Fruit fly (Drosophila melanogaster) whole organism, embryonic: ENCODE measurements around the gene asl.

ENCODE experiments used
- CG11093 ChIP-seq: fragments of 200-800 bp; sonication (Bioruptor generic); IDR thresholded peaks from 3 replicates; pipeline ENCODE4 v1.3.6; 2022; ENCODE audit warnings: missing biosample characterization, missing genetic modification characterization
- CG11456 ChIP-seq: fragments of 200-800 bp; sonication (Bioruptor generic); IDR thresholded peaks from 3 replicates; pipeline ENCODE4 v1.3.6; 2022; ENCODE audit warnings: missing biosample characterization, missing genetic modification characterization
- CG11504 ChIP-seq: fragments of 200-800 bp; sonication (Bioruptor generic); optimal IDR thresholded peaks from 3 replicates; lab custom pipeline; 2019; ENCODE audit warnings: missing biosample characterization, mild to moderate bottlenecking, missing genetic modification characterization, moderate library complexity
- CG11723 ChIP-seq: fragments of 200-800 bp; sonication (Bioruptor generic); optimal IDR thresholded peaks from 2 replicates; lab custom pipeline; 2017; ENCODE audit warnings: missing biosample characterization, mild to moderate bottlenecking, missing genetic modification characterization
- CG12071 ChIP-seq: fragments of 200-800 bp; sonication (Bioruptor generic); optimal IDR thresholded peaks from 3 replicates; lab custom pipeline; 2018; ENCODE audit warnings: missing biosample characterization, mild to moderate bottlenecking, missing genetic modification characterization
- CG12391 ChIP-seq: fragments of 200-800 bp; sonication (Bioruptor generic); optimal IDR thresholded peaks from 3 replicates; lab custom pipeline; 2018; ENCODE audit warnings: missing biosample characterization, mild to moderate bottlenecking, missing genetic modification characterization, moderate library complexity
- CG13894 ChIP-seq: fragments of 200-800 bp; sonication (Bioruptor generic); optimal IDR thresholded peaks from 3 replicates; lab custom pipeline; 2018; ENCODE audit warnings: missing biosample characterization, mild to moderate bottlenecking, missing genetic modification characterization, moderate library complexity
- CG1529 ChIP-seq: fragments of 200-800 bp; sonication (Bioruptor generic); optimal IDR thresholded peaks from 3 replicates; lab custom pipeline; 2018; ENCODE audit warnings: missing biosample characterization, missing genetic modification characterization
- CG15601 ChIP-seq: fragments of 200-800 bp; sonication (Bioruptor generic); optimal IDR thresholded peaks from 3 replicates; lab custom pipeline; 2019; ENCODE audit warnings: missing biosample characterization, mild to moderate bottlenecking, missing genetic modification characterization, moderate library complexity
- CG1647 ChIP-seq: fragments of 200-800 bp; sonication (Bioruptor generic); optimal IDR thresholded peaks from 3 replicates; lab custom pipeline; 2016; ENCODE audit warnings: missing biosample characterization, missing genetic modification characterization
- CG16815 ChIP-seq: fragments of 200-800 bp; sonication (Bioruptor generic); optimal IDR thresholded peaks from 3 replicates; lab custom pipeline; 2017; ENCODE audit warnings: missing biosample characterization, mild to moderate bottlenecking, missing genetic modification characterization
- CG17385 ChIP-seq: fragments of 200-800 bp; sonication (Bioruptor generic); optimal IDR thresholded peaks from 3 replicates; lab custom pipeline; 2018; ENCODE audit warnings: missing biosample characterization, mild to moderate bottlenecking, missing genetic modification characterization
- CG2129 ChIP-seq: fragments of 200-800 bp; sonication (Bioruptor generic); IDR thresholded peaks from 2 replicates; pipeline ENCODE4 v1.3.6; 2022; ENCODE audit warnings: missing biosample characterization, missing genetic modification characterization; ENCODE audit not compliant: partially characterized antibody
- CG31224 ChIP-seq: fragments of 200-800 bp; sonication (Bioruptor generic); IDR thresholded peaks from 2 replicates; pipeline ENCODE4 v1.3.6; 2022; ENCODE audit warnings: missing biosample characterization, missing genetic modification characterization
- CG33557 ChIP-seq: fragments of 200-800 bp; sonication (Bioruptor generic); optimal IDR thresholded peaks from 2 replicates; lab custom pipeline; 2019; ENCODE audit warnings: missing biosample characterization, mild to moderate bottlenecking, missing genetic modification characterization, moderate library complexity
- CG3995 ChIP-seq: fragments of 200-800 bp; sonication (Bioruptor generic); optimal IDR thresholded peaks from 3 replicates; lab custom pipeline; 2016; ENCODE audit warnings: missing biosample characterization, missing genetic modification characterization
- CG4854 ChIP-seq: fragments of 200-800 bp; sonication (Bioruptor generic); optimal IDR thresholded peaks from 2 replicates; lab custom pipeline; 2016; ENCODE audit warnings: missing biosample characterization, missing genetic modification characterization, inconsistent platforms
- CG6689 ChIP-seq: fragments of 200-800 bp; sonication (Bioruptor generic); IDR thresholded peaks from 2 replicates; pipeline ENCODE4 v1.3.6; 2022; ENCODE audit warnings: missing biosample characterization, missing genetic modification characterization
- CG7839 ChIP-seq: fragments of 200-800 bp; sonication (Bioruptor generic); optimal IDR thresholded peaks from 3 replicates; lab custom pipeline; 2018; ENCODE audit warnings: missing biosample characterization, mild to moderate bottlenecking, missing genetic modification characterization, moderate library complexity
- CG9727 ChIP-seq: fragments of 200-800 bp; sonication (Bioruptor generic); optimal IDR thresholded peaks from 3 replicates; lab custom pipeline; 2017; ENCODE audit warnings: missing biosample characterization, mild to moderate bottlenecking, missing genetic modification characterization
- CrebB ChIP-seq: fragments of 200-800 bp; sonication (Bioruptor generic); optimal IDR thresholded peaks from 3 replicates; lab custom pipeline; 2018; ENCODE audit warnings: missing biosample characterization, mild to moderate bottlenecking, missing genetic modification characterization
- Doc3 ChIP-seq: fragments of 200-800 bp; sonication (Bioruptor generic); IDR thresholded peaks from 3 replicates; pipeline ENCODE4 v1.3.6; 2022; ENCODE audit warnings: missing biosample characterization, missing genetic modification characterization; ENCODE audit not compliant: partially characterized antibody
- Ets65A ChIP-seq: fragments of 200-800 bp; sonication (Bioruptor generic); peaks from one replicate; lab custom pipeline; 2016; ENCODE audit warnings: missing biosample characterization, missing genetic modification characterization
- Ets97D ChIP-seq: fragments of 200-800 bp; sonication (Bioruptor generic); optimal IDR thresholded peaks from 3 replicates; lab custom pipeline; 2016; ENCODE audit warnings: missing biosample characterization, missing genetic modification characterization
- HLH3B ChIP-seq: fragments of 200-800 bp; sonication (Bioruptor generic); IDR thresholded peaks from 2 replicates; pipeline ENCODE4 v1.3.6; 2022; ENCODE audit warnings: missing biosample characterization, missing genetic modification characterization
- HmgD ChIP-seq: fragments of 200-800 bp; sonication (Bioruptor generic); optimal IDR thresholded peaks from 3 replicates; lab custom pipeline; 2016; ENCODE audit warnings: missing biosample characterization, missing genetic modification characterization
- MESR4 ChIP-seq: fragments of 200-800 bp; sonication (Bioruptor generic); optimal IDR thresholded peaks from 2 replicates; lab custom pipeline; 2018; ENCODE audit warnings: missing biosample characterization, mild to moderate bottlenecking, missing genetic modification characterization, moderate library complexity
- NC2β ChIP-seq: fragments of 200-800 bp; sonication (Bioruptor generic); optimal IDR thresholded peaks from 2 replicates; lab custom pipeline; 2016; ENCODE audit warnings: missing biosample characterization, missing genetic modification characterization
- Nf-YA ChIP-seq: fragments of 200-800 bp; sonication (Bioruptor generic); IDR thresholded peaks from 2 replicates; pipeline ENCODE4 v1.3.6; 2022; ENCODE audit warnings: missing biosample characterization, missing genetic modification characterization
- Ptx1 ChIP-seq: fragments of 200-800 bp; sonication (Bioruptor generic); IDR thresholded peaks from 2 replicates; pipeline ENCODE4 v1.3.6; 2022; ENCODE audit warnings: missing biosample characterization, missing genetic modification characterization
- Sin3A ChIP-seq: fragments of >200 bp; optimal IDR thresholded peaks from 2 replicates; lab custom pipeline; 2018
- Ssrp ChIP-seq: fragments of 200-800 bp; sonication (Bioruptor generic); optimal IDR thresholded peaks from 2 replicates; lab custom pipeline; 2018; ENCODE audit warnings: missing biosample characterization, mild to moderate bottlenecking, missing genetic modification characterization, moderate library complexity
- Xbp1 ChIP-seq: fragments of 200-800 bp; sonication (Bioruptor generic); optimal IDR thresholded peaks from 3 replicates; lab custom pipeline; 2016; ENCODE audit warnings: missing biosample characterization, mild to moderate bottlenecking, missing genetic modification characterization
- bcd ChIP-seq: fragments of 200-800 bp; sonication (Bioruptor generic); optimal IDR thresholded peaks from 2 replicates; lab custom pipeline; 2017; ENCODE audit warnings: missing biosample characterization, mild to moderate bottlenecking, missing genetic modification characterization
- bsh ChIP-seq, 2 experiments: fragments of 200-800 bp; sonication (Bioruptor generic); optimal IDR thresholded peaks; 2 replicates each; lab custom pipeline; 2017 to 2018; ENCODE audit warnings: mild to moderate bottlenecking in 2 of 2, missing biosample characterization in 2 of 2, missing genetic modification characterization in 2 of 2, moderate library complexity in 1 of 2
- chm ChIP-seq: fragments of 200-800 bp; sonication (Bioruptor generic); IDR thresholded peaks from 2 replicates; pipeline ENCODE4 v1.3.6; 2022; ENCODE audit warnings: missing biosample characterization, missing genetic modification characterization
- exex ChIP-seq: fragments of 200-800 bp; sonication (Bioruptor generic); optimal IDR thresholded peaks from 4 replicates; lab custom pipeline; 2018; ENCODE audit warnings: missing biosample characterization, mild to moderate bottlenecking, missing genetic modification characterization, moderate library complexity
- fru ChIP-seq: fragments of >200 bp; optimal IDR thresholded peaks from 2 replicates; lab custom pipeline; 2017
- gem ChIP-seq: fragments of 200-800 bp; sonication (Bioruptor generic); optimal IDR thresholded peaks from 2 replicates; lab custom pipeline; 2019; ENCODE audit warnings: missing biosample characterization, mild to moderate bottlenecking, missing genetic modification characterization, moderate library complexity
- ind ChIP-seq: fragments of 200-800 bp; sonication (Bioruptor generic); optimal IDR thresholded peaks from 3 replicates; lab custom pipeline; 2016; ENCODE audit warnings: missing biosample characterization, missing genetic modification characterization
- p53 ChIP-seq: fragments of 200-800 bp; sonication (Bioruptor generic); optimal IDR thresholded peaks from 2 replicates; lab custom pipeline; 2016; ENCODE audit warnings: missing biosample characterization, missing genetic modification characterization
- psq ChIP-seq: fragments of 200-800 bp; sonication (Bioruptor generic); optimal IDR thresholded peaks from 2 replicates; lab custom pipeline; 2017; ENCODE audit warnings: missing biosample characterization, missing genetic modification characterization
- pzg ChIP-seq: fragments of 200-800 bp; sonication (Bioruptor generic); optimal IDR thresholded peaks from 3 replicates; lab custom pipeline; 2018; ENCODE audit warnings: missing biosample characterization, mild to moderate bottlenecking, missing genetic modification characterization, moderate library complexity
- salm ChIP-seq: fragments of 200-800 bp; sonication (Bioruptor generic); optimal IDR thresholded peaks from 2 replicates; lab custom pipeline; 2018; ENCODE audit warnings: missing biosample characterization, mild to moderate bottlenecking, missing genetic modification characterization
- so ChIP-seq: fragments of 200-800 bp; sonication (Bioruptor generic); IDR thresholded peaks from 3 replicates; pipeline ENCODE4 v1.3.6; 2022; ENCODE audit warnings: missing biosample characterization, missing genetic modification characterization
- tgo ChIP-seq: fragments of 200-800 bp; sonication (Bioruptor generic); IDR thresholded peaks from 3 replicates; pipeline ENCODE4 v1.3.6; 2022; ENCODE audit warnings: missing biosample characterization, missing genetic modification characterization
- tll ChIP-seq, 2 experiments: fragments of 200-800 bp in 1 of 2; fragments of >200 bp in 1 of 2; sonication (Bioruptor generic) in 1 of 2; optimal IDR thresholded peaks; 2 replicates each; lab custom pipeline; 2017 to 2019; ENCODE audit warnings: missing biosample characterization in 2 of 2, missing genetic modification characterization in 2 of 2, mild to moderate bottlenecking in 1 of 2, moderate library complexity in 1 of 2
- vfl ChIP-seq: fragments of 200-800 bp; sonication (Bioruptor generic); optimal IDR thresholded peaks from 2 replicates; lab custom pipeline; 2016; ENCODE audit warnings: missing biosample characterization, missing genetic modification characterization
- zfh1 ChIP-seq: fragments of 200-800 bp; sonication (Bioruptor generic); IDR thresholded peaks from 3 replicates; pipeline ENCODE4 v1.3.6; 2022; ENCODE audit warnings: missing biosample characterization, missing genetic modification characterization

asl gene

dm6 chr3R:5648569-5649476 lies 42.5 kb upstream of the asl start, which contains the start of the genes MTA1-like and Sec23 (continued):
- TF ChIP-seq Ets97D (GFP tag; lab: Kevin White, UChicago) = peak; percentile 64
- no peak for TF ChIP-seq exex (tag; lab: Kevin White, UChicago)
- TF ChIP-seq CG33557 (GFP tag; lab: Kevin White, UChicago) = peak; percentile 48
- TF ChIP-seq tll (GFP tag; optimal IDR thresholded peaks at IDR 0.05; lab: Kevin White, UChicago) = no peak
- TF ChIP-seq NC2β (GFP tag; lab: Kevin White, UChicago) = peak; percentile 1
- no peak for TF ChIP-seq chm (GFP tag; lab: Robert Waterston, UW)
- no peak for TF ChIP-seq CrebB (tag; lab: Kevin White, UChicago)
- no peak for TF ChIP-seq so (GFP tag; lab: Robert Waterston, UW)
- no peak for TF ChIP-seq CG4854 (GFP tag; lab: Kevin White, UChicago)
- peak; percentile 68 for TF ChIP-seq CG7839 (tag; lab: Kevin White, UChicago)
- TF ChIP-seq CG11093 (GFP tag; lab: Robert Waterston, UW) = no peak
- TF ChIP-seq CG16815 (GFP tag; lab: Kevin White, UChicago) = peak; percentile 38
- TF ChIP-seq CG11504 = no peak
- TF ChIP-seq Xbp1 (GFP tag; lab: Kevin White, UChicago) = peak; percentile 76
- peak; percentile 35; the same call in 1 of the 2 replicates for TF ChIP-seq HLH3B (GFP tag; lab: Robert Waterston, UW)
- no peak for TF ChIP-seq CG3995 (GFP tag; lab: Kevin White, UChicago)
- no peak for TF ChIP-seq fru
- TF ChIP-seq CG2129 = peak; percentile 86
- peak; percentile 26 for TF ChIP-seq CG11723 (GFP tag; lab: Kevin White, UChicago)
- TF ChIP-seq CG1647 (GFP tag; lab: Kevin White, UChicago) = no peak
- TF ChIP-seq gem (tag; lab: Kevin White, UChicago) = peak; percentile 76
- peak; percentile 77 for TF ChIP-seq CG6689
- no peak for TF ChIP-seq bsh (GFP tag; optimal IDR thresholded peaks at IDR 0.05; lab: Kevin White, UChicago)
- no peak for TF ChIP-seq psq (GFP tag; lab: Kevin White, UChicago)
- TF ChIP-seq pzg (GFP tag; lab: Kevin White, UChicago) = peak; percentile 66
- TF ChIP-seq ind (GFP tag; lab: Kevin White, UChicago) = peak; percentile 61
- TF ChIP-seq Ptx1 (GFP tag; lab: Robert Waterston, UW) = peak; percentile 32; the same call in 1 of the 2 replicates
- TF ChIP-seq p53 = no peak
- TF ChIP-seq Ets65A (GFP tag; lab: Kevin White, UChicago) = peak; percentile 93
- peak; percentile 14 for TF ChIP-seq HmgD (GFP tag; lab: Kevin White, UChicago)
- TF ChIP-seq MESR4 (GFP tag; lab: Kevin White, UChicago) = peak; percentile 86
- TF ChIP-seq CG15601 (tag; lab: Kevin White, UChicago) = peak; percentile 64
- TF ChIP-seq bcd = peak; percentile 34
- peak; percentile 36 for TF ChIP-seq Ssrp (tag; lab: Kevin White, UChicago)
- 0 out of 3 replicates have a peak, but pooled peaks have one; percentile 27 for TF ChIP-seq zfh1
- peak; percentile 45; the same call in 1 of the 3 replicates for TF ChIP-seq CG11456 (GFP tag; lab: Robert Waterston, UW)
- TF ChIP-seq Nf-YA (GFP tag; lab: Robert Waterston, UW) = no peak
- TF ChIP-seq CG13894 = peak; percentile 37
- TF ChIP-seq tgo (GFP tag; lab: Robert Waterston, UW) = peak; percentile 40; the same call in 1 of the 3 replicates
- TF ChIP-seq CG12071 = no peak
- peak; percentile 78 for TF ChIP-seq CG12391 (tag; lab: Kevin White, UChicago)
- no peak for TF ChIP-seq vfl (GFP tag; lab: Kevin White, UChicago)
- peak; percentile 29 for TF ChIP-seq CG17385 (GFP tag; lab: Kevin White, UChicago)
- peak; percentile 14 for TF ChIP-seq CG1529 (GFP tag; lab: Kevin White, UChicago)
- TF ChIP-seq Doc3 (GFP tag; lab: Robert Waterston, UW) = peak; percentile 94
- TF ChIP-seq Sin3A (lab: Kevin White, UChicago) = peak; percentile 56
- TF ChIP-seq CG31224 (GFP tag; lab: Robert Waterston, UW) = peak; percentile 5; the same call in 1 of the 2 replicates
- peak; percentile 74 for TF ChIP-seq CG9727 (GFP tag; lab: Kevin White, UChicago)
- TF ChIP-seq salm = no peak
